Fruit fly (Drosophila melanogaster) whole organism, prepupa: Measurements from ENCODE around the gene CG14082.
A peak's percentile ranks its signal among the peaks of the same experiment; 100 is the strongest.

Experiments used
- CG10631 ChIP-seq: fragments of 200-800 bp; sonication (Bioruptor generic); optimal IDR thresholded peaks from 2 replicates; lab custom pipeline; 2016; ENCODE audit warnings: missing biosample characterization, missing genetic modification characterization
- CG10669 ChIP-seq: fragments of 200-800 bp; sonication (Bioruptor generic); optimal IDR thresholded peaks from 3 replicates; lab custom pipeline; 2018; ENCODE audit warnings: missing biosample characterization, mild to moderate bottlenecking, missing genetic modification characterization, moderate library complexity
- CG11294 ChIP-seq: fragments of 200-800 bp; sonication (Bioruptor generic); IDR thresholded peaks from 2 replicates; pipeline ENCODE4 v1.3.6; 2022; ENCODE audit warnings: missing biosample characterization, missing genetic modification characterization
- CG11762 ChIP-seq: fragments of 200-800 bp; sonication (Bioruptor generic); optimal IDR thresholded peaks from 3 replicates; lab custom pipeline; 2016; ENCODE audit warnings: missing biosample characterization, missing genetic modification characterization; ENCODE audit not compliant: insufficient read depth
- CG11902 ChIP-seq: fragments of 200-800 bp; sonication (Bioruptor generic); optimal IDR thresholded peaks from 3 replicates; lab custom pipeline; 2016; ENCODE audit warnings: missing biosample characterization, missing genetic modification characterization
- CG3032 ChIP-seq: fragments of 200-800 bp; optimal IDR thresholded peaks from 2 replicates; lab custom pipeline; 2019; ENCODE audit warnings: missing biosample characterization, mild to moderate bottlenecking, missing genetic modification characterization, moderate library complexity
- CG31627 ChIP-seq: fragments of 200-800 bp; sonication (Bioruptor generic); optimal IDR thresholded peaks from 3 replicates; lab custom pipeline; 2016; ENCODE audit warnings: missing biosample characterization, missing genetic modification characterization
- CG32006 ChIP-seq: fragments of 200-800 bp; sonication (Bioruptor generic); optimal IDR thresholded peaks from 3 replicates; lab custom pipeline; 2017; ENCODE audit warnings: missing biosample characterization, mild to moderate bottlenecking, missing genetic modification characterization
- CG34406 ChIP-seq: fragments of 200-800 bp; sonication (Bioruptor generic); optimal IDR thresholded peaks from 3 replicates; lab custom pipeline; 2016; ENCODE audit warnings: missing biosample characterization, missing genetic modification characterization
- CG3919 ChIP-seq: fragments of 200-800 bp; sonication (Bioruptor generic); optimal IDR thresholded peaks from 3 replicates; lab custom pipeline; 2016; ENCODE audit warnings: missing biosample characterization, missing genetic modification characterization
- CG4318 ChIP-seq: fragments of 200-800 bp; sonication (Bioruptor generic); optimal IDR thresholded peaks from 3 replicates; lab custom pipeline; 2017; ENCODE audit warnings: missing biosample characterization, mild to moderate bottlenecking, missing genetic modification characterization
- CG6163 ChIP-seq: fragments of 200-800 bp; sonication (Bioruptor generic); IDR thresholded peaks from 3 replicates; pipeline ENCODE4 v1.3.6; 2022; ENCODE audit warnings: missing biosample characterization, missing genetic modification characterization
- CG6276 ChIP-seq: fragments of 200-800 bp; sonication (Bioruptor generic); optimal IDR thresholded peaks from 2 replicates; lab custom pipeline; 2017; ENCODE audit warnings: missing biosample characterization, mild to moderate bottlenecking, missing genetic modification characterization
- CG6808 ChIP-seq: fragments of 200-800 bp; sonication (Bioruptor generic); optimal IDR thresholded peaks from 3 replicates; lab custom pipeline; 2017; ENCODE audit warnings: missing biosample characterization, missing genetic modification characterization, mild to moderate bottlenecking, moderate library complexity, missing genetic modification reagents
- CG7368 ChIP-seq: fragments of 200-800 bp; sonication (Bioruptor generic); optimal IDR thresholded peaks from 3 replicates; lab custom pipeline; 2016; ENCODE audit warnings: missing biosample characterization, missing genetic modification characterization
- CG8319 ChIP-seq: fragments of 200-800 bp; sonication (Bioruptor generic); optimal IDR thresholded peaks from 3 replicates; lab custom pipeline; 2016; ENCODE audit warnings: missing biosample characterization, missing genetic modification characterization
- CG8632 ChIP-seq: fragments of 200-800 bp; sonication (Bioruptor generic); optimal IDR thresholded peaks from 3 replicates; lab custom pipeline; 2016; ENCODE audit warnings: missing biosample characterization, missing genetic modification characterization
- Eip75B ChIP-seq: fragments of 200-800 bp; sonication (Bioruptor generic); optimal IDR thresholded peaks from 3 replicates; lab custom pipeline; 2016; ENCODE audit warnings: missing biosample characterization, missing genetic modification characterization
- Eip78C ChIP-seq: fragments of 200-800 bp; sonication (Bioruptor generic); peaks from one replicate; lab custom pipeline; 2016; ENCODE audit warnings: missing biosample characterization, missing genetic modification characterization
- Eip93F ChIP-seq: fragments of 200-800 bp; sonication (Bioruptor generic); optimal IDR thresholded peaks from 2 replicates; lab custom pipeline; 2016; ENCODE audit warnings: missing biosample characterization, mild to moderate bottlenecking, missing genetic modification characterization
- Ets21C ChIP-seq: fragments of 200-800 bp; sonication (Bioruptor generic); optimal IDR thresholded peaks from 3 replicates; lab custom pipeline; 2016; ENCODE audit warnings: missing biosample characterization, missing genetic modification characterization
- Ets96B ChIP-seq: fragments of 200-800 bp; optimal IDR thresholded peaks from 2 replicates; lab custom pipeline; 2019; ENCODE audit warnings: missing biosample characterization, mild to moderate bottlenecking, missing genetic modification characterization, moderate library complexity
- Gug ChIP-seq: fragments of 200-800 bp; sonication (Bioruptor generic); IDR thresholded peaks from 2 replicates; pipeline ENCODE4 v1.3.6; 2022; ENCODE audit warnings: missing biosample characterization, missing genetic modification characterization
- Hr38 ChIP-seq: sonication (Bioruptor generic); optimal IDR thresholded peaks from 2 replicates; lab custom pipeline; 2016; ENCODE audit warnings: missing biosample characterization, missing genetic modification characterization
- Hr39 ChIP-seq: fragments of 200-800 bp; sonication (Bioruptor generic); optimal IDR thresholded peaks from 2 replicates; lab custom pipeline; 2016; ENCODE audit warnings: missing biosample characterization, missing genetic modification characterization
- Lpt ChIP-seq: fragments of 200-800 bp; sonication (Bioruptor generic); optimal IDR thresholded peaks from 3 replicates; lab custom pipeline; 2016; ENCODE audit warnings: missing biosample characterization, missing genetic modification characterization
- Met ChIP-seq: fragments of 200-800 bp; sonication (Bioruptor generic); optimal IDR thresholded peaks from 3 replicates; lab custom pipeline; 2016; ENCODE audit warnings: missing biosample characterization, missing genetic modification characterization
- Sox14 ChIP-seq: fragments of 200-800 bp; sonication (Bioruptor generic); optimal IDR thresholded peaks from 3 replicates; lab custom pipeline; 2016; ENCODE audit warnings: missing biosample characterization, missing genetic modification characterization
- Sox15 ChIP-seq: fragments of 200-800 bp; sonication (Bioruptor generic); optimal IDR thresholded peaks from 3 replicates; lab custom pipeline; 2016; ENCODE audit warnings: missing biosample characterization, missing genetic modification characterization
- achi ChIP-seq: fragments of 200-800 bp; sonication (Bioruptor generic); optimal IDR thresholded peaks from 3 replicates; lab custom pipeline; 2016; ENCODE audit warnings: missing biosample characterization, missing genetic modification characterization
- acj6 ChIP-seq: fragments of 200-800 bp; sonication (Bioruptor generic); optimal IDR thresholded peaks from 3 replicates; lab custom pipeline; 2016; ENCODE audit warnings: missing biosample characterization, missing genetic modification characterization
- cyc ChIP-seq: fragments of 200-800 bp; sonication (Bioruptor generic); optimal IDR thresholded peaks from 3 replicates; lab custom pipeline; 2016; ENCODE audit warnings: missing biosample characterization, missing genetic modification characterization
- dac ChIP-seq: fragments of 200-800 bp; sonication (Bioruptor generic); optimal IDR thresholded peaks from 2 replicates; lab custom pipeline; 2017; ENCODE audit warnings: missing biosample characterization, mild to moderate bottlenecking, missing genetic modification characterization
- dsx ChIP-seq: fragments of 200-800 bp; optimal IDR thresholded peaks from 3 replicates; lab custom pipeline; 2019; ENCODE audit warnings: missing biosample characterization, mild to moderate bottlenecking, missing genetic modification characterization, moderate library complexity; ENCODE audit not compliant: poor library complexity, severe bottlenecking
- eg ChIP-seq: fragments of 200-800 bp; sonication (Bioruptor generic); IDR thresholded peaks from 3 replicates; pipeline ENCODE4 v1.3.6; 2022; ENCODE audit warnings: missing biosample characterization, missing genetic modification characterization
- esn ChIP-seq: fragments of 200-800 bp; sonication (Bioruptor generic); optimal IDR thresholded peaks from 2 replicates; lab custom pipeline; 2016; ENCODE audit warnings: missing biosample characterization, mild to moderate bottlenecking, missing genetic modification characterization, moderate library complexity
- fd59A ChIP-seq: fragments of 200-800 bp; sonication (Bioruptor generic); optimal IDR thresholded peaks from 2 replicates; lab custom pipeline; 2017; ENCODE audit warnings: missing biosample characterization, mild to moderate bottlenecking, missing genetic modification characterization, missing genetic modification reagents
- fd85E ChIP-seq: fragments of 200-800 bp; sonication (Bioruptor generic); optimal IDR thresholded peaks from 3 replicates; lab custom pipeline; 2016; ENCODE audit warnings: missing biosample characterization, missing genetic modification characterization
- fkh ChIP-seq: fragments of 200-800 bp; sonication (Bioruptor generic); optimal IDR thresholded peaks from 3 replicates; lab custom pipeline; 2017; ENCODE audit warnings: missing biosample characterization, mild to moderate bottlenecking, missing genetic modification characterization, moderate library complexity
- lz ChIP-seq: fragments of 200-800 bp; sonication (Bioruptor generic); optimal IDR thresholded peaks from 3 replicates; lab custom pipeline; 2016; ENCODE audit warnings: missing biosample characterization, missing genetic modification characterization
- pdm3 ChIP-seq: fragments of 200-800 bp; sonication (Bioruptor generic); optimal IDR thresholded peaks from 3 replicates; lab custom pipeline; 2016; ENCODE audit warnings: missing biosample characterization, missing genetic modification characterization
- salr ChIP-seq, 2 experiments: fragments of 200-800 bp; sonication (Bioruptor generic); optimal IDR thresholded peaks; 3 replicates each; lab custom pipeline; 2016 to 2018; ENCODE audit warnings: missing biosample characterization in 2 of 2, missing genetic modification characterization in 2 of 2, mild to moderate bottlenecking in 1 of 2
- spab ChIP-seq: fragments of 200-800 bp; sonication (Bioruptor generic); optimal IDR thresholded peaks from 2 replicates; lab custom pipeline; 2017; ENCODE audit warnings: missing biosample characterization, mild to moderate bottlenecking, missing genetic modification characterization, missing genetic modification reagents
- ss ChIP-seq, 2 experiments: fragments of 200-800 bp; sonication (Bioruptor generic); optimal IDR thresholded peaks; 2 replicates in 1 of 2; 3 replicates in 1 of 2; lab custom pipeline; 2017 to 2018; ENCODE audit warnings: mild to moderate bottlenecking in 2 of 2, missing biosample characterization in 2 of 2, missing genetic modification characterization in 2 of 2, moderate library complexity in 1 of 2
- svp ChIP-seq: fragments of 200-800 bp; sonication (Bioruptor generic); peaks from one replicate; lab custom pipeline; 2016; ENCODE audit warnings: missing biosample characterization, missing genetic modification characterization
- topi ChIP-seq: fragments of 200-800 bp; sonication (Bioruptor generic); optimal IDR thresholded peaks from 3 replicates; lab custom pipeline; 2016; ENCODE audit warnings: missing biosample characterization, missing genetic modification characterization

CG14082 gene

DNA sequence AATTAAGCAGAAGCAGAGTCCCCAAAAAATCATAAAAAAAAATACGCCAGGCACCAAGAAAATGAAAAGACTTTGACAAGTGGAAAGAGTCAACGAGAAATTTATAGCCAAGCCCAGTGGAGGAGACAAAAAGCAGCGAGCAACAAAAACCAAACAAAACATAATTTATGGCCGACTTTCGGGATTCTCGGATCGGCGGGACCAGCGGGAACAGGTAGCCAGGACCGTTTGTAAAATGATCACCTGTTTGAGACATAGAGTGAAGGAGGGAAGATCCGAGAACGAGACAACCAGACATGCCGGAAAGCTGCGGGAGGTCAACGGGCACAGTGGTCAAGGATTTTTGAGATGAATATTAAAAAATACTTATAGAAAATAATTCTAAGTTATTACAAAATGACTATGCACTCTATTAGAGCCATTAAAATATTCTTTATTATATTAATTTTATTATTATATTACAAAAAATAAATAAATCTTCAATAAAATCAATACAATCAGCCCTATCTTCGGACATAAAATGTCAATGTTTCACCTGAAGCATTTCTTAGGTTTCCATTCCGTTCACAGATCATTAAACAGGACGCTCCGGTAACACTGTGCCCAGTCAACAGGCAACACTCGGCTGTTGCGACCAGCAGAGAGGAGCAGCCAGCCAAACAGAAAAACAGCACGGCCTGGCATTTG lies 29.0 kb upstream of the CG14082 start (continued):
- TF ChIP-seq cyc (GFP tag; lab: Kevin White, UChicago) = peak; percentile 39
- peak; percentile 56 for TF ChIP-seq Sox15 (GFP tag; lab: Kevin White, UChicago)
- peak; percentile 63 for TF ChIP-seq CG10669
- TF ChIP-seq salr (GFP tag; optimal IDR thresholded peaks at IDR 0.05; lab: Kevin White, UChicago) = peak in 1 of 2 experiments; percentile 54
- 0 out of 2 replicates have a peak, but pooled peaks have one; percentile 28 for TF ChIP-seq Gug (GFP tag; lab: Robert Waterston, UW)
- TF ChIP-seq eg = 0 out of 3 replicates have a peak, but pooled peaks have one; percentile 35
- TF ChIP-seq Eip93F = peak; percentile 14
- TF ChIP-seq CG3032 (tag; lab: Kevin White, UChicago) = peak; percentile 78
- TF ChIP-seq CG34406 = peak; percentile 72
- TF ChIP-seq, all 60 proteins: peak for 54

DNA sequence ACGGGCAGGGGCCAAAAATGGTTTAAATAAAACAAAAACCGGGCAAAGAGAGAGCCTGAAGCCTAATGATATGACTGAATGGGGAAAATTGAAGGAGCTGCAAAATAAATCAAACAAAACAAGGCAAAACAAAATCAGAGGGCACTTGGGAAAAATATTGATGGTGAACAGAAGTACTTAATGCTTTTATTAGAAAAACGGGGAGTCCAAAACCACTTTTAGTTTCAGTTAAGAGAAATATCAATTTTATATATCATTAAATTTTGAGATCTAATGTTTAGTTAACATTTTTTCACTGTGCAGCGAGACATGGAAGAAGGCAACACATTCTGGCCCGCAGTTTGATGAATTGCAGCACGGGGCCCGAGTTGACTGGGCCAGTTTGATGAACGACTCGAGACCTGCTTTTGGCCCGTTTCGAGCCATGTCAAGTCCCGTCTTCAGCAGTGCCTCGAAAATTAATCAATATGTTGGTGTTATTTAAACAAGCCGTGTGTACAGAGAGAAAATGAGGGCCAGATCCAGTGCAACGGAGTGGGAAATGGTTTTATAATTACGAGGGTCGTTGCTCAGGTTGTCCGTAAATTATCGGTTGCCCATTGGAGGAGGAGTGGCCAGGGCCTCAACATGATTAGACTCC lies 27.6 kb upstream of the CG14082 start:
- TF ChIP-seq fd59A (GFP tag; lab: Kevin White, UChicago) (peak; percentile 7), CG4318 (GFP tag; lab: Kevin White, UChicago) (peak; percentile 54), Hr39 (GFP tag; lab: Kevin White, UChicago) (peak; percentile 73), CG3919 (GFP tag; lab: Kevin White, UChicago) (peak; percentile 78), dac (GFP tag; lab: Kevin White, UChicago) (no peak), Ets21C (GFP tag; lab: Kevin White, UChicago) (peak; percentile 72), topi (GFP tag; lab: Kevin White, UChicago) (peak; percentile 81), Gug (GFP tag; lab: Robert Waterston, UW) (peak; percentile 38; the same call in 1 of the 2 replicates), acj6 (GFP tag; lab: Kevin White, UChicago) (peak; percentile 70), CG32006 (GFP tag; lab: Kevin White, UChicago) (peak; percentile 82), spab (GFP tag; lab: Kevin White, UChicago) (peak; percentile 13), achi (GFP tag; lab: Kevin White, UChicago) (peak; percentile 77), salr (GFP tag; optimal IDR thresholded peaks at IDR 0.05; lab: Kevin White, UChicago) (peak in 1 of 2 experiments; percentile 33), Lpt (GFP tag; lab: Kevin White, UChicago) (peak; percentile 63), CG10631 (GFP tag; lab: Kevin White, UChicago) (peak; percentile 61), CG11294 (GFP tag; lab: Robert Waterston, UW) (no peak; the same call in 1 of the 2 replicates), dsx (GFP tag; lab: Kevin White, UChicago) (peak; percentile 2), esn (peak; percentile 86), CG7368 (GFP tag; lab: Kevin White, UChicago) (peak; percentile 72), pdm3 (peak; percentile 74), CG31627 (GFP tag; lab: Kevin White, UChicago) (peak; percentile 76), lz (peak; percentile 74), CG11762 (GFP tag; lab: Kevin White, UChicago) (peak; percentile 42), Eip78C (GFP tag; lab: Kevin White, UChicago) (peak; percentile 94), CG8632 (GFP tag; lab: Kevin White, UChicago) (peak; percentile 61), CG11902 (GFP tag; lab: Kevin White, UChicago) (peak; percentile 37), fkh (GFP tag; lab: Kevin White, UChicago) (peak; percentile 19), CG10669 (peak; percentile 17), Met (peak; percentile 88), CG6163 (GFP tag; lab: Robert Waterston, UW) (peak; percentile 74; the same call in 2 of the 3 replicates), Hr38 (no peak), svp (peak; percentile 91), CG6276 (GFP tag; lab: Kevin White, UChicago) (peak; percentile 61), CG3032 (tag; lab: Kevin White, UChicago) (peak; percentile 45), ss (GFP tag; optimal IDR thresholded peaks at IDR 0.05; lab: Kevin White, UChicago) (peak in 1 of 2 experiments; percentile 27), Sox14 (peak; percentile 70), cyc (GFP tag; lab: Kevin White, UChicago) (peak; percentile 78), Eip75B (GFP tag; lab: Kevin White, UChicago) (peak; percentile 67), CG8319 (GFP tag; lab: Kevin White, UChicago) (peak; percentile 45), CG6808 (peak; percentile 42), Ets96B (peak; percentile 48), fd85E (GFP tag; lab: Kevin White, UChicago) (no peak), Eip93F (no peak)
